Fruit fly (Drosophila melanogaster) whole organism, embryonic: Measurements from ENCODE around the gene CG8516.

Source experiments
- Abd-B ChIP-seq: fragments of 200-800 bp; sonication (Bioruptor generic); optimal IDR thresholded peaks from 2 replicates; lab custom pipeline; 2018; ENCODE audit warnings: missing biosample characterization, mild to moderate bottlenecking, missing genetic modification characterization, moderate library complexity
- Adf1 ChIP-seq: fragments of 200-800 bp; sonication (Bioruptor generic); IDR thresholded peaks from 2 replicates; pipeline ENCODE4 v1.3.6; 2022; ENCODE audit warnings: missing biosample characterization, missing genetic modification characterization
- Antp ChIP-seq: fragments of 200-800 bp; sonication (Bioruptor generic); optimal IDR thresholded peaks from 3 replicates; lab custom pipeline; 2016; ENCODE audit warnings: missing biosample characterization, missing genetic modification characterization
- B-H2 ChIP-seq: fragments of 200-800 bp; sonication (Bioruptor generic); optimal IDR thresholded peaks from 2 replicates; lab custom pipeline; 2018; ENCODE audit warnings: missing biosample characterization, mild to moderate bottlenecking, missing genetic modification characterization
- CG11696 ChIP-seq: fragments of 200-800 bp; sonication (Bioruptor generic); IDR thresholded peaks from 2 replicates; pipeline ENCODE4 v1.3.6; 2022; ENCODE audit warnings: missing biosample characterization, missing genetic modification characterization
- CG17186 ChIP-seq: fragments of 200-800 bp; sonication (Bioruptor generic); optimal IDR thresholded peaks from 3 replicates; lab custom pipeline; 2017; ENCODE audit warnings: missing biosample characterization, missing genetic modification reagents, missing genetic modification characterization
- CG2120 ChIP-seq: fragments of 200-800 bp; sonication (Bioruptor generic); optimal IDR thresholded peaks from 3 replicates; lab custom pipeline; 2016; ENCODE audit warnings: missing biosample characterization, missing genetic modification characterization
- CG2199 ChIP-seq: fragments of 200-800 bp; sonication (Bioruptor generic); IDR thresholded peaks from 3 replicates; pipeline ENCODE4 v1.3.6; 2022; ENCODE audit warnings: missing biosample characterization, missing genetic modification characterization
- CG32532 ChIP-seq: fragments of 200-800 bp; sonication (Bioruptor generic); IDR thresholded peaks from 2 replicates; pipeline ENCODE4 v1.3.6; 2022; ENCODE audit warnings: missing biosample characterization, missing genetic modification characterization
- CG33557 ChIP-seq: fragments of 200-800 bp; sonication (Bioruptor generic); optimal IDR thresholded peaks from 2 replicates; lab custom pipeline; 2019; ENCODE audit warnings: missing biosample characterization, mild to moderate bottlenecking, missing genetic modification characterization, moderate library complexity
- CG3726 ChIP-seq: fragments of 200-800 bp; sonication (Bioruptor generic); IDR thresholded peaks from 3 replicates; pipeline ENCODE4, ENCODE4 v1.3.6; 2022; ENCODE audit warnings: missing biosample characterization, missing genetic modification characterization
- CG3995 ChIP-seq: fragments of 200-800 bp; sonication (Bioruptor generic); optimal IDR thresholded peaks from 3 replicates; lab custom pipeline; 2016; ENCODE audit warnings: missing biosample characterization, missing genetic modification characterization
- CG4360 ChIP-seq: fragments of 200-800 bp; sonication (Bioruptor generic); IDR thresholded peaks from 2 replicates; pipeline ENCODE4 v1.3.6; 2022; ENCODE audit warnings: missing biosample characterization, missing genetic modification characterization
- CG5245 ChIP-seq: fragments of 200-800 bp; sonication (Bioruptor generic); optimal IDR thresholded peaks from 3 replicates; lab custom pipeline; 2016; ENCODE audit warnings: missing biosample characterization, missing genetic modification characterization
- CG6654 ChIP-seq: fragments of 200-800 bp; sonication (Bioruptor generic); optimal IDR thresholded peaks from 2 replicates; lab custom pipeline; 2017; ENCODE audit warnings: missing biosample characterization, mild to moderate bottlenecking, missing genetic modification characterization
- CG6791 ChIP-seq: fragments of 200-800 bp; sonication (Bioruptor generic); IDR thresholded peaks from 3 replicates; pipeline ENCODE4 v1.3.6; 2022; ENCODE audit warnings: missing biosample characterization, missing genetic modification characterization; ENCODE audit not compliant: partially characterized antibody
- CG6813 ChIP-seq: fragments of 200-800 bp; sonication (Bioruptor generic); optimal IDR thresholded peaks from 2 replicates; lab custom pipeline; 2017; ENCODE audit warnings: missing biosample characterization, missing genetic modification characterization, mild to moderate bottlenecking, moderate library complexity, missing genetic modification reagents
- CG7372 ChIP-seq: fragments of 200-800 bp; sonication (Bioruptor generic); IDR thresholded peaks from 2 replicates; pipeline ENCODE4 v1.3.6; 2022; ENCODE audit warnings: missing biosample characterization, missing genetic modification characterization
- CG7556 ChIP-seq: fragments of 200-800 bp; sonication (Bioruptor generic); optimal IDR thresholded peaks from 2 replicates; lab custom pipeline; 2017; ENCODE audit warnings: missing biosample characterization, mild to moderate bottlenecking, missing genetic modification characterization
- CG8388 ChIP-seq: fragments of 200-800 bp; sonication (Bioruptor generic); optimal IDR thresholded peaks from 2 replicates; lab custom pipeline; 2019; ENCODE audit warnings: missing biosample characterization, mild to moderate bottlenecking, missing genetic modification characterization, moderate library complexity
- Camta ChIP-seq: fragments of 200-800 bp; sonication (Bioruptor generic); optimal IDR thresholded peaks from 2 replicates; lab custom pipeline; 2016; ENCODE audit warnings: missing biosample characterization, missing genetic modification characterization
- CkIIα-i1 ChIP-seq: fragments of 200-800 bp; sonication (Bioruptor generic); IDR thresholded peaks from 2 replicates; pipeline ENCODE4 v1.3.6; 2022; ENCODE audit warnings: missing biosample characterization, missing genetic modification characterization
- Dip2 ChIP-seq: fragments of 200-800 bp; sonication (Bioruptor generic); IDR thresholded peaks from 2 replicates; pipeline ENCODE4 v1.3.6; 2022; ENCODE audit warnings: missing biosample characterization, missing genetic modification characterization
- Dll ChIP-seq: fragments of 200-800 bp; sonication (Bioruptor generic); IDR thresholded peaks from 4 replicates; pipeline ENCODE4 v1.3.6; 2022; ENCODE audit warnings: missing biosample characterization, missing genetic modification characterization; ENCODE audit not compliant: partially characterized antibody
- H15 ChIP-seq: fragments of 200-800 bp; sonication (Bioruptor generic); IDR thresholded peaks from 3 replicates; pipeline ENCODE4 v1.3.6; 2022; ENCODE audit warnings: missing biosample characterization, missing genetic modification characterization
- Hey ChIP-seq: fragments of 200-800 bp; sonication (Bioruptor generic); optimal IDR thresholded peaks from 3 replicates; lab custom pipeline; 2018; ENCODE audit warnings: missing biosample characterization, mild to moderate bottlenecking, missing genetic modification characterization
- Hmr ChIP-seq: fragments of 200-800 bp; sonication (Bioruptor generic); optimal IDR thresholded peaks from 3 replicates; lab custom pipeline; 2017; ENCODE audit warnings: mild to moderate bottlenecking, missing biosample characterization, missing genetic modification reagents, missing genetic modification characterization
- Mad ChIP-seq: fragments of 200-800 bp; sonication (Bioruptor generic); optimal IDR thresholded peaks from 2 replicates; lab custom pipeline; 2016; ENCODE audit warnings: missing biosample characterization, missing genetic modification characterization
- Opbp ChIP-seq: fragments of 200-800 bp; sonication (Bioruptor generic); IDR thresholded peaks from 3 replicates; pipeline ENCODE4 v1.3.6; 2022; ENCODE audit warnings: missing biosample characterization, missing genetic modification characterization; ENCODE audit not compliant: partially characterized antibody
- Pdp1 ChIP-seq, 2 experiments: fragments of 200-800 bp; sonication (Bioruptor generic); optimal IDR thresholded peaks; 3 replicates each; lab custom pipeline; 2016; ENCODE audit warnings: missing biosample characterization in 2 of 2, missing genetic modification characterization in 2 of 2, mild to moderate bottlenecking in 1 of 2, moderate library complexity in 1 of 2
- Poxn ChIP-seq: fragments of 200-800 bp; sonication (Bioruptor generic); IDR thresholded peaks from 2 replicates; pipeline ENCODE4 v1.3.6; 2022; ENCODE audit warnings: missing biosample characterization, missing genetic modification characterization
- Rx ChIP-seq: fragments of 200-800 bp; sonication (Bioruptor generic); IDR thresholded peaks from 2 replicates; pipeline ENCODE4 v1.3.6; 2022; ENCODE audit warnings: missing biosample characterization, missing genetic modification characterization
- Side ChIP-seq: fragments of 200-800 bp; sonication (Bioruptor generic); optimal IDR thresholded peaks from 2 replicates; lab custom pipeline; 2016; ENCODE audit warnings: missing biosample characterization, missing genetic modification characterization
- Six4 ChIP-seq: fragments of 200-800 bp; sonication (Bioruptor generic); optimal IDR thresholded peaks from 2 replicates; lab custom pipeline; 2016; ENCODE audit warnings: missing biosample characterization, missing genetic modification characterization
- ab ChIP-seq: fragments of 200-800 bp; sonication (Bioruptor generic); optimal IDR thresholded peaks from 2 replicates; lab custom pipeline; 2016; ENCODE audit warnings: missing biosample characterization, missing genetic modification characterization
- amos ChIP-seq: fragments of 200-800 bp; sonication (Bioruptor generic); IDR thresholded peaks from 2 replicates; pipeline ENCODE4 v1.3.6; 2022; ENCODE audit warnings: missing biosample characterization, missing genetic modification characterization; ENCODE audit not compliant: partially characterized antibody
- fd96Cb ChIP-seq: fragments of 200-800 bp; sonication (Bioruptor generic); optimal IDR thresholded peaks from 2 replicates; lab custom pipeline; 2018; ENCODE audit warnings: missing biosample characterization, mild to moderate bottlenecking, missing genetic modification characterization, moderate library complexity
- gro ChIP-seq: fragments of 200-800 bp; sonication (Bioruptor generic); optimal IDR thresholded peaks from 2 replicates; lab custom pipeline; 2016; ENCODE audit warnings: missing biosample characterization, missing genetic modification characterization
- lov ChIP-seq, 2 experiments: fragments of 200-800 bp in 1 of 2; fragments of >200 bp in 1 of 2; sonication (Bioruptor generic) in 1 of 2; IDR thresholded peaks in 1 of 2; optimal IDR thresholded peaks in 1 of 2; 2 replicates in 1 of 2; 3 replicates in 1 of 2; pipeline versions ENCODE4 v1.3.6 to Lab custom; 2017 to 2022; ENCODE audit warnings: missing biosample characterization in 1 of 2, missing genetic modification characterization in 1 of 2
- luna ChIP-seq: fragments of 200-800 bp; sonication (Bioruptor generic); optimal IDR thresholded peaks from 2 replicates; lab custom pipeline; 2016; ENCODE audit warnings: missing biosample characterization, missing genetic modification characterization
- mam ChIP-seq: fragments of 200-800 bp; sonication (Bioruptor generic); optimal IDR thresholded peaks from 3 replicates; lab custom pipeline; 2016; ENCODE audit warnings: missing biosample characterization, missing genetic modification characterization
- oc ChIP-seq: fragments of 200-800 bp; sonication (Bioruptor generic); optimal IDR thresholded peaks from 2 replicates; lab custom pipeline; 2018; ENCODE audit warnings: missing biosample characterization, mild to moderate bottlenecking, missing genetic modification characterization, moderate library complexity
- pfk ChIP-seq: fragments of 200-800 bp; sonication (Bioruptor generic); optimal IDR thresholded peaks from 2 replicates; lab custom pipeline; 2018; ENCODE audit warnings: missing biosample characterization, mild to moderate bottlenecking, missing genetic modification characterization, moderate library complexity
- psq ChIP-seq: fragments of 200-800 bp; sonication (Bioruptor generic); optimal IDR thresholded peaks from 2 replicates; lab custom pipeline; 2017; ENCODE audit warnings: missing biosample characterization, missing genetic modification characterization
- sqz ChIP-seq: fragments of 200-800 bp; sonication (Bioruptor generic); optimal IDR thresholded peaks from 3 replicates; lab custom pipeline; 2018; ENCODE audit warnings: missing biosample characterization, mild to moderate bottlenecking, missing genetic modification characterization
- vvl ChIP-seq: fragments of 200-800 bp; sonication (Bioruptor generic); IDR thresholded peaks from 2 replicates; pipeline ENCODE4 v1.3.6; 2022; ENCODE audit warnings: missing biosample characterization, missing genetic modification characterization
- zfh1 ChIP-seq: fragments of 200-800 bp; sonication (Bioruptor generic); IDR thresholded peaks from 3 replicates; pipeline ENCODE4 v1.3.6; 2022; ENCODE audit warnings: missing biosample characterization, missing genetic modification characterization

Gene CG8516

DNA sequence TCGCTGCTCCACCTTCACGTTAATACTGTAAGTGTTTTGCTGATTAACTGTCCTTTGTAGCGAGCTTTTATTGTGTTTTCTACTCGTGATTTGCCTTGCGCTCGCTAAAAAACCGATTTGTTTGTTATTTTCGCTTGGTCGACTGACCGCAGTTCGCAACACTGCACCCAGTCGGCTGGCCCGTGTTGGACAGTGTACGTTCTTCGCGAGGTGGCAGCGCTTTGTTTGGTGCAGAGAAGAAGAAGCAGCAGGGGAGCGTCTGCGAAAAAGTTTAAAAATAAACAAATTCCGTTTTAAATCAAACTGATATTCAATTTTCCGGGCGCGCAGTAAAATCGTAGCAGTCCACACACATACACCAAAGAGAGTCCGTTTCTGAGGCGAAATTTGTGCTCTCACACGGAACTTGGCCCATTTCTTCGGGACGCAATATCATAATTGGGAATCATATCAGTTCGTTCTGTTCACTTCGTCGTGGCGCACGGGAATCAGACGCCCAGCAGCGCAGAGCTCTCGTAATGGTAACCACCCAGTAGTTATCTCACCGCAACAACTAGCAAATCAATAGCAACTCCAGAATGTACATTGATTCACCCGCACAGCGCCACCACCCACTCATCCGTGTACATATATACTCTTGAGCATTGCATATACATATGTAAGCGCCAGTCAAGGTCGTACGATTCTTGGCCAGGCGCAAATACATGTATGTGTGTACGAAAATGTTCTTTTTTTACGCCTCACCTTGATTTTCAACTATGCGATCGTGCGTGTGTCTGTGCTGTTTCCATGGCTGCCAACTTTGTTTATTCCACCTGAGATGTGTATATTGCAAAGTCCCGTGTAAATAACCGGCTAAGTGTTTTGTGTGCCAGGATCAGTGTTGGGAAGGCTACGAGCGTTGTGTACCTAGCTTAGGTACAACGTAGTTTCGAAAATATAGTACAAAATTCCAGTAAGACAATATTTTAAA, 25.2 kb upstream of the CG8516 start, which contains the start of gene Naa80 (continued):
- peak; percentile 72 for TF ChIP-seq vvl (GFP tag; lab: Robert Waterston, UW)
- TF ChIP-seq Hmr: peak; percentile 83
- peak; percentile 48 for TF ChIP-seq CG7556 (GFP tag; lab: Kevin White, UChicago)
- no peak for TF ChIP-seq sqz
- TF ChIP-seq Opbp (GFP tag; lab: Robert Waterston, UW): peak; percentile 59
- TF ChIP-seq CG3995 (GFP tag; lab: Kevin White, UChicago): peak; percentile 68
- TF ChIP-seq Dip2 (GFP tag; lab: Robert Waterston, UW): no peak
- TF ChIP-seq Poxn (GFP tag; lab: Robert Waterston, UW): no peak
- TF ChIP-seq Six4: peak; percentile 1
- 0 out of 4 replicates have a peak, but pooled peaks have one; percentile 39 for TF ChIP-seq Dll
- TF ChIP-seq ab (GFP tag; lab: Kevin White, UChicago): no peak
- TF ChIP-seq CG6654 (GFP tag; lab: Kevin White, UChicago): no peak
- TF ChIP-seq luna (GFP tag; lab: Kevin White, UChicago): peak; percentile 49
- no peak for TF ChIP-seq CG33557 (GFP tag; lab: Kevin White, UChicago)
- TF ChIP-seq Adf1 (GFP tag; lab: Robert Waterston, UW): peak; percentile 67
- TF ChIP-seq fd96Cb: no peak
- peak; percentile 64 for TF ChIP-seq amos
- TF ChIP-seq Rx (GFP tag; lab: Robert Waterston, UW): peak; percentile 70
- TF ChIP-seq CG2120 (GFP tag; lab: Kevin White, UChicago): peak; percentile 89
- peak; percentile 90 for TF ChIP-seq gro (GFP tag; lab: Kevin White, UChicago)
- TF ChIP-seq CG7372 (GFP tag; lab: Robert Waterston, UW): no peak
- TF ChIP-seq CG2199 (GFP tag; lab: Robert Waterston, UW): peak; percentile 15; the same call in 1 of the 3 replicates
- peak; percentile 84 for TF ChIP-seq B-H2 (GFP tag; lab: Kevin White, UChicago)
- TF ChIP-seq Camta (GFP tag; lab: Kevin White, UChicago): peak; percentile 35
- peak; percentile 53; the same call in 1 of the 3 replicates for TF ChIP-seq H15
- TF ChIP-seq CG3726 (GFP tag; lab: Robert Waterston, UW): no peak
- TF ChIP-seq Pdp1 (GFP tag; optimal IDR thresholded peaks at IDR 0.05; lab: Kevin White, UChicago): peak; percentile 54 to 73
- TF ChIP-seq CG4360: 0 out of 2 replicates have a peak, but pooled peaks have one; percentile 11
- TF ChIP-seq zfh1 (GFP tag; lab: Robert Waterston, UW): peak; percentile 64
- TF ChIP-seq CG17186 (GFP tag; lab: Kevin White, UChicago): peak; percentile 64
- TF ChIP-seq Mad (GFP tag; lab: Kevin White, UChicago): peak; percentile 69
- no peak for TF ChIP-seq lov (optimal IDR thresholded peaks at IDR 0.05; lab: Kevin White, UChicago)
- peak; percentile 26; the same call in 1 of the 3 replicates for TF ChIP-seq lov (GFP tag; IDR thresholded peaks at IDR 0.05; lab: Robert Waterston, UW)
- TF ChIP-seq Hey (tag; lab: Kevin White, UChicago): peak; percentile 14
- TF ChIP-seq psq (GFP tag; lab: Kevin White, UChicago): no peak
- peak; percentile 61; the same call in 1 of the 3 replicates for TF ChIP-seq CG6791
- peak; percentile 23 for TF ChIP-seq CG8388 (GFP tag; lab: Kevin White, UChicago)
- TF ChIP-seq CG6813 (GFP tag; lab: Kevin White, UChicago): no peak
- TF ChIP-seq mam (GFP tag; lab: Kevin White, UChicago): peak; percentile 82
- peak; percentile 89 for TF ChIP-seq Antp (GFP tag; lab: Kevin White, UChicago)
- peak; percentile 21 for TF ChIP-seq CG5245 (GFP tag; lab: Kevin White, UChicago)
- TF ChIP-seq oc: no peak
- no peak for TF ChIP-seq CkIIα-i1 (GFP tag; lab: Robert Waterston, UW)
- TF ChIP-seq CG32532 (GFP tag; lab: Robert Waterston, UW): peak; percentile 61; the same call in 1 of the 2 replicates
- peak; percentile 83 for TF ChIP-seq Side (GFP tag; lab: Kevin White, UChicago)
- TF ChIP-seq CG11696 (GFP tag; lab: Robert Waterston, UW): no peak
- TF ChIP-seq pfk (GFP tag; lab: Kevin White, UChicago): no peak
- TF ChIP-seq Abd-B (GFP tag; lab: Kevin White, UChicago): peak; percentile 15
